Fruit fly (Drosophila melanogaster) Kc167 (cell line): ENCODE data around the gene Pgant5.

Source experiments
- Myc ChIP-seq: fragments of >200 bp; optimal IDR thresholded peaks from 2 replicates; lab custom pipeline; 2017; ENCODE audit warnings: missing external identifiers
- insv ChIP-seq: fragments of >200 bp; optimal IDR thresholded peaks from 3 replicates; lab custom pipeline; 2018; ENCODE audit warnings: missing external identifiers

DNA sequence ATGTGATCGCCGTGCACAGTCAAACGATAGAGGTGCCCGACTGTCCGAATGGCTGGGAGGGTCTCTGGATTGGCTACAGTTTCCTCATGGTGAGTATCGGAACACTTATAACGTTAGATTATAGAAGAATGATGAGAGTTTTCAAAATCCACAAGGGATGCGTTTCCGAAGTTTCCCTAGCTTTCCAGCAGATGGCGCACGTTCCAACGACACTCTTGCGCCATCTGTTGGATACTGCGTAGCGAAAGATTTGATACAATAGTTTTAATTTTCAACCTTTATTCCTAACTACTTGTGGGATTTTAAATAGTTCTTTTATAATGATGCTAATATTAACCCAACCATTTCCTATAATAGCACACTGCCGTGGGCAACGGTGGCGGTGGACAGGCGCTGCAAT, 57.3 kb downstream of the Pgant5 start:
- TF ChIP-seq Myc (lab: Kevin White, UChicago) (no peak), insv (lab: Kevin White, UChicago) (no peak)
